Worm (Caenorhabditis elegans): ENCODE data around the gene cox-18.

ce11 chrIV:1070383-1070782 lies 26.9 kb upstream of the cox-18 start:
- peak; percentile 92 for TF ChIP-seq fkh-10 (GFP tag; optimal IDR thresholded peaks at IDR 0.05)
- TF ChIP-seq aly-2 (tag; optimal IDR thresholded peaks at IDR 0.05): no peak
- TF ChIP-seq nhr-237 (tag; optimal IDR thresholded peaks at IDR 0.05): no peak
- no peak for TF ChIP-seq egl-27 (tag; optimal IDR thresholded peaks at IDR 0.05)
- TF ChIP-seq lin-15B (tag; optimal IDR thresholded peaks at IDR 0.05): peak; percentile 68
- peak; percentile 94 for TF ChIP-seq lin-39 (tag; optimal IDR thresholded peaks at IDR 0.05)
- TF ChIP-seq unc-39 (tag; optimal IDR thresholded peaks at IDR 0.05): no peak
- TF ChIP-seq zag-1 (tag; optimal IDR thresholded peaks at IDR 0.05): peak; percentile 65
- peak; percentile 74 for TF ChIP-seq nhr-11 (tag; optimal IDR thresholded peaks at IDR 0.05)
- peak; percentile 85 for TF ChIP-seq ceh-28 (tag; optimal IDR thresholded peaks at IDR 0.05)
- no peak for TF ChIP-seq nhr-12 (tag; optimal IDR thresholded peaks at IDR 0.05)
- TF ChIP-seq pqm-1 (tag; optimal IDR thresholded peaks at IDR 0.05): peak; percentile 79
- peak; percentile 73 for TF ChIP-seq ceh-82 (tag; optimal IDR thresholded peaks at IDR 0.05)
